Worm (Caenorhabditis elegans): Measurements from ENCODE around the gene fbxb-10.
"Not testable (repeated sequence)": the region's sequence is repeated elsewhere in the genome, so short reads cannot be mapped to it uniquely, and the experiment has no call there.

fbxb-10 gene

ce11 chrII:1830182-1830682, 12.0 kb upstream of the fbxb-10 start, which contains the start of gene math-40:
Gene math-40, plus strand, starts transcription at chrII:1830632.
- TF ChIP-seq scrt-1 (GFP tag; IDR thresholded peaks at IDR 0.05) (no peak), hmg-4 (GFP tag; optimal IDR thresholded peaks at IDR 0.05) (no peak), F13C5.2 (tag; optimal IDR thresholded peaks at IDR 0.05) (no peak), hnd-1 (tag; optimal IDR thresholded peaks at IDR 0.05) (no peak), pes-1 (GFP tag; IDR thresholded peaks at IDR 0.05) (no peak), tbx-37 (GFP tag; conservative IDR thresholded peaks at IDR 0.05) (no peak), B0310.2 (tag; optimal IDR thresholded peaks at IDR 0.05) (no peak), ama-1 (optimal IDR thresholded peaks at IDR 0.05) (no peak), flt-1 (GFP tag; IDR thresholded peaks at IDR 0.05) (no peak), ceh-36 (tag; optimal IDR thresholded peaks at IDR 0.05) (no peak), tra-4 (tag; optimal IDR thresholded peaks at IDR 0.05) (no peak), sea-1 (GFP tag; conservative IDR thresholded peaks at IDR 0.05) (no peak), ceh-13 (GFP tag; optimal IDR thresholded peaks at IDR 0.05) (no peak), aly-1 (tag; optimal IDR thresholded peaks at IDR 0.05) (no peak)

ce11 chrII:1824329-1824728, 6.1 kb upstream of the fbxb-10 start, which contains the start of gene math-41:
Gene math-41, plus strand, starts transcription at chrII:1824629.
- not testable (repeated sequence) for TF ChIP-seq pes-1 (GFP tag; IDR thresholded peaks at IDR 0.05); aly-1 (tag; optimal IDR thresholded peaks at IDR 0.05); hmbx-1 (tag; optimal IDR thresholded peaks at IDR 0.05)

ce11 chrII:1820774-1821173, 2.6 kb upstream of the fbxb-10 start, which contains the start of gene fbxa-3:
Gene fbxa-3, minus strand, starts transcription at chrII:1820874.
- TF ChIP-seq sea-1 (GFP tag; conservative IDR thresholded peaks at IDR 0.05) = no peak
- no peak for TF ChIP-seq B0310.2 (tag; optimal IDR thresholded peaks at IDR 0.05)
- TF ChIP-seq pes-1 (GFP tag; IDR thresholded peaks at IDR 0.05) = no peak
- no peak for TF ChIP-seq hmg-4 (GFP tag; optimal IDR thresholded peaks at IDR 0.05)
- TF ChIP-seq ceh-36 (tag; optimal IDR thresholded peaks at IDR 0.05) = no peak
- no peak for TF ChIP-seq aly-1 (tag; optimal IDR thresholded peaks at IDR 0.05)

ce11 chrII:1819944-1820570, 1.9 kb upstream of the fbxb-10 start, which contains the start of gene fbxc-19:
Gene fbxc-19, plus strand, starts transcription at chrII:1820479.
- TF ChIP-seq tra-4 (tag; optimal IDR thresholded peaks at IDR 0.05) = no peak
- TF ChIP-seq hmg-4 (GFP tag; optimal IDR thresholded peaks at IDR 0.05) = no peak
- TF ChIP-seq sea-1 (GFP tag; conservative IDR thresholded peaks at IDR 0.05) = no peak
- no peak for TF ChIP-seq F13C5.2 (tag; optimal IDR thresholded peaks at IDR 0.05)
- no peak for TF ChIP-seq ceh-13 (GFP tag; optimal IDR thresholded peaks at IDR 0.05)
- TF ChIP-seq ama-1 (optimal IDR thresholded peaks at IDR 0.05) = no peak

ce11 chrII:1816053-1816452, 2.1 kb downstream of the fbxb-10 start:
- no peak for TF ChIP-seq hmg-4 (GFP tag; optimal IDR thresholded peaks at IDR 0.05)
- no peak for TF ChIP-seq tbx-11 (GFP tag; IDR thresholded peaks at IDR 0.05)
- TF ChIP-seq hmbx-1 (tag; optimal IDR thresholded peaks at IDR 0.05) = no peak
- TF ChIP-seq aly-1 (tag; optimal IDR thresholded peaks at IDR 0.05) = no peak
- no peak for TF ChIP-seq ceh-36 (tag; optimal IDR thresholded peaks at IDR 0.05)
- TF ChIP-seq tbx-37 (GFP tag; conservative IDR thresholded peaks at IDR 0.05) = no peak
- TF ChIP-seq ceh-13 (GFP tag; optimal IDR thresholded peaks at IDR 0.05) = no peak
- TF ChIP-seq ets-7 (tag; optimal IDR thresholded peaks at IDR 0.05) = no peak
- no peak for TF ChIP-seq scrt-1 (GFP tag; IDR thresholded peaks at IDR 0.05)
- TF ChIP-seq tra-4 (tag; optimal IDR thresholded peaks at IDR 0.05) = no peak
- no peak for TF ChIP-seq hnd-1 (tag; optimal IDR thresholded peaks at IDR 0.05)
- TF ChIP-seq F13C5.2 (tag; optimal IDR thresholded peaks at IDR 0.05) = no peak
- TF ChIP-seq B0310.2 (tag; optimal IDR thresholded peaks at IDR 0.05) = no peak

- TF ChIP-seq tbx-37 (GFP tag; conservative IDR thresholded peaks at IDR 0.05) = no peak
- TF ChIP-seq sea-1 (GFP tag; conservative IDR thresholded peaks at IDR 0.05) = no peak
- TF ChIP-seq scrt-1 (GFP tag; IDR thresholded peaks at IDR 0.05) = no peak
- no peak for TF ChIP-seq hmbx-1 (tag; optimal IDR thresholded peaks at IDR 0.05)
- no peak for TF ChIP-seq hnd-1 (tag; optimal IDR thresholded peaks at IDR 0.05)
- TF ChIP-seq pes-1 (GFP tag; IDR thresholded peaks at IDR 0.05) = no peak
- TF ChIP-seq ceh-36 (tag; optimal IDR thresholded peaks at IDR 0.05) = no peak
- TF ChIP-seq F13C5.2 (tag; optimal IDR thresholded peaks at IDR 0.05) = no peak
- TF ChIP-seq tbx-11 (GFP tag; IDR thresholded peaks at IDR 0.05) = no peak
- TF ChIP-seq tra-4 (tag; optimal IDR thresholded peaks at IDR 0.05) = no peak
These were observed 10.0 kb downstream of the fbxb-10 start, which contains the start of gene C08F1.8 for ce11 chrII:1808217-1808616. Gene C08F1.8, minus strand, starts transcription at chrII:1808317.

- TF ChIP-seq F13C5.2 (tag; optimal IDR thresholded peaks at IDR 0.05) (no peak), hmbx-1 (tag; optimal IDR thresholded peaks at IDR 0.05) (no peak), tbx-37 (GFP tag; conservative IDR thresholded peaks at IDR 0.05) (no peak), aly-1 (tag; optimal IDR thresholded peaks at IDR 0.05) (no peak), ceh-13 (GFP tag; optimal IDR thresholded peaks at IDR 0.05) (no peak), ama-1 (optimal IDR thresholded peaks at IDR 0.05) (no peak), flt-1 (GFP tag; IDR thresholded peaks at IDR 0.05) (no peak), pes-1 (GFP tag; IDR thresholded peaks at IDR 0.05) (no peak), scrt-1 (GFP tag; IDR thresholded peaks at IDR 0.05) (no peak), hmg-4 (GFP tag; optimal IDR thresholded peaks at IDR 0.05) (no peak), sea-1 (GFP tag; conservative IDR thresholded peaks at IDR 0.05) (no peak), ceh-36 (tag; optimal IDR thresholded peaks at IDR 0.05) (no peak), tra-4 (tag; optimal IDR thresholded peaks at IDR 0.05) (no peak), hnd-1 (tag; optimal IDR thresholded peaks at IDR 0.05) (no peak), tbx-11 (GFP tag; IDR thresholded peaks at IDR 0.05) (no peak), ets-7 (tag; optimal IDR thresholded peaks at IDR 0.05) (no peak), B0310.2 (tag; optimal IDR thresholded peaks at IDR 0.05) (no peak)
These were observed 11.8 kb downstream of the fbxb-10 start, which contains the start of gene C08F1.12 for ce11 chrII:1806358-1806757. Gene C08F1.12, minus strand, starts transcription at chrII:1806458.
